Fruit fly (Drosophila melanogaster) whole organism, embryonic: ENCODE results near the gene fbl.

Experiments
- Antp ChIP-seq: fragments of 200-800 bp; sonication (Bioruptor generic); optimal IDR thresholded peaks from 3 replicates; lab custom pipeline; 2016; ENCODE audit warnings: missing biosample characterization, missing genetic modification characterization
- CG12219 ChIP-seq: fragments of 200-800 bp; sonication (Bioruptor generic); optimal IDR thresholded peaks from 3 replicates; lab custom pipeline; 2018; ENCODE audit warnings: missing biosample characterization, mild to moderate bottlenecking, missing genetic modification characterization
- CG13624 ChIP-seq: fragments of 200-800 bp; sonication (Bioruptor generic); optimal IDR thresholded peaks from 2 replicates; lab custom pipeline; 2016; ENCODE audit warnings: missing biosample characterization, missing genetic modification characterization
- CG17361 ChIP-seq: fragments of 200-800 bp; sonication (Bioruptor generic); IDR thresholded peaks from 3 replicates; pipeline ENCODE4 v1.3.6; 2022; ENCODE audit warnings: missing biosample characterization, missing genetic modification characterization
- CG18011 ChIP-seq: fragments of 200-800 bp; sonication (Bioruptor generic); optimal IDR thresholded peaks from 2 replicates; lab custom pipeline; 2017; ENCODE audit warnings: missing biosample characterization, missing genetic modification characterization, mild to moderate bottlenecking, moderate library complexity, missing genotype
- CG30431 ChIP-seq: fragments of 200-800 bp; sonication (Bioruptor generic); optimal IDR thresholded peaks from 2 replicates; lab custom pipeline; 2017; ENCODE audit warnings: missing biosample characterization, missing genetic modification characterization
- CG3407 ChIP-seq: fragments of 200-800 bp; sonication (Bioruptor generic); optimal IDR thresholded peaks from 2 replicates; lab custom pipeline; 2018; ENCODE audit warnings: missing biosample characterization, mild to moderate bottlenecking, missing genetic modification characterization
- CG4707 ChIP-seq: fragments of 200-800 bp; sonication (Bioruptor generic); optimal IDR thresholded peaks from 2 replicates; lab custom pipeline; 2018; ENCODE audit warnings: missing biosample characterization, mild to moderate bottlenecking, missing genetic modification characterization, moderate library complexity
- CG6175 ChIP-seq: fragments of 200-800 bp; sonication (Bioruptor generic); IDR thresholded peaks from 3 replicates; pipeline ENCODE4 v1.3.6; 2022; ENCODE audit warnings: missing biosample characterization, missing genetic modification characterization
- CG6791 ChIP-seq: fragments of 200-800 bp; sonication (Bioruptor generic); IDR thresholded peaks from 3 replicates; pipeline ENCODE4 v1.3.6; 2022; ENCODE audit warnings: missing biosample characterization, missing genetic modification characterization; ENCODE audit not compliant: partially characterized antibody
- CG6813 ChIP-seq: fragments of 200-800 bp; sonication (Bioruptor generic); optimal IDR thresholded peaks from 2 replicates; lab custom pipeline; 2017; ENCODE audit warnings: missing biosample characterization, missing genetic modification characterization, mild to moderate bottlenecking, moderate library complexity, missing genetic modification reagents
- CG7786 ChIP-seq: fragments of 200-800 bp; sonication (Bioruptor generic); optimal IDR thresholded peaks from 2 replicates; lab custom pipeline; 2016; ENCODE audit warnings: missing biosample characterization, missing genetic modification characterization
- CG7963 ChIP-seq: fragments of 200-800 bp; sonication (Bioruptor generic); IDR thresholded peaks from 3 replicates; pipeline ENCODE4 v1.3.6; 2022; ENCODE audit warnings: missing biosample characterization, missing genetic modification characterization; ENCODE audit not compliant: partially characterized antibody
- CG8281 ChIP-seq: fragments of 200-800 bp; sonication (Bioruptor generic); optimal IDR thresholded peaks from 2 replicates; lab custom pipeline; 2018; ENCODE audit warnings: missing biosample characterization, mild to moderate bottlenecking, missing genetic modification characterization, moderate library complexity
- CG9215 ChIP-seq: fragments of 200-800 bp; sonication (Bioruptor generic); IDR thresholded peaks from 2 replicates; pipeline ENCODE4 v1.3.6; 2022; ENCODE audit warnings: missing biosample characterization, missing genetic modification characterization
- CG9797 ChIP-seq: fragments of 200-800 bp; sonication (Bioruptor generic); optimal IDR thresholded peaks from 3 replicates; lab custom pipeline; 2018; ENCODE audit warnings: missing biosample characterization, mild to moderate bottlenecking, missing genetic modification characterization
- D ChIP-seq, 2 experiments: fragments of 200-800 bp in 1 of 2; fragments of >200 bp in 1 of 2; sonication (Bioruptor generic) in 1 of 2; optimal IDR thresholded peaks; 2 replicates in 1 of 2; 3 replicates in 1 of 2; lab custom pipeline; 2017; ENCODE audit warnings: mild to moderate bottlenecking in 1 of 2, missing biosample characterization in 1 of 2, missing genetic modification characterization in 1 of 2, missing genetic modification reagents in 1 of 2
- D19B ChIP-seq: fragments of 200-800 bp; sonication (Bioruptor generic); optimal IDR thresholded peaks from 2 replicates; lab custom pipeline; 2017; ENCODE audit warnings: missing biosample characterization, mild to moderate bottlenecking, missing genetic modification characterization
- Drgx ChIP-seq: fragments of 200-800 bp; sonication (Bioruptor generic); IDR thresholded peaks from 2 replicates; pipeline ENCODE4 v1.3.6; 2022; ENCODE audit warnings: missing biosample characterization, missing genetic modification characterization
- H15 ChIP-seq: fragments of 200-800 bp; sonication (Bioruptor generic); IDR thresholded peaks from 3 replicates; pipeline ENCODE4 v1.3.6; 2022; ENCODE audit warnings: missing biosample characterization, missing genetic modification characterization
- Hr39 ChIP-seq: fragments of >200 bp; optimal IDR thresholded peaks from 2 replicates; lab custom pipeline; 2017
- Opbp ChIP-seq: fragments of 200-800 bp; sonication (Bioruptor generic); IDR thresholded peaks from 3 replicates; pipeline ENCODE4 v1.3.6; 2022; ENCODE audit warnings: missing biosample characterization, missing genetic modification characterization; ENCODE audit not compliant: partially characterized antibody
- PHDP ChIP-seq: fragments of 200-800 bp; sonication (Bioruptor generic); optimal IDR thresholded peaks from 3 replicates; lab custom pipeline; 2018; ENCODE audit warnings: missing biosample characterization, mild to moderate bottlenecking, missing genetic modification characterization, moderate library complexity
- Poxn ChIP-seq: fragments of 200-800 bp; sonication (Bioruptor generic); IDR thresholded peaks from 2 replicates; pipeline ENCODE4 v1.3.6; 2022; ENCODE audit warnings: missing biosample characterization, missing genetic modification characterization
- Sin3A ChIP-seq: fragments of >200 bp; optimal IDR thresholded peaks from 2 replicates; lab custom pipeline; 2018
- Sox100B ChIP-seq: fragments of 200-800 bp; sonication (Bioruptor generic); optimal IDR thresholded peaks from 3 replicates; lab custom pipeline; 2018; ENCODE audit warnings: missing biosample characterization, mild to moderate bottlenecking, missing genetic modification characterization
- Trl ChIP-seq, 3 experiments: fragments of >200 bp in 2 of 3; fragments of 200-800 bp in 1 of 3; sonication (Bioruptor generic) in 1 of 3; optimal IDR thresholded peaks; 2 replicates in 1 of 3; 3 replicates in 2 of 3; lab custom pipeline; 2016 to 2017; ENCODE audit warnings: missing biosample characterization in 1 of 3, missing genetic modification characterization in 1 of 3
- ab ChIP-seq: fragments of 200-800 bp; sonication (Bioruptor generic); optimal IDR thresholded peaks from 2 replicates; lab custom pipeline; 2016; ENCODE audit warnings: missing biosample characterization, missing genetic modification characterization
- chm ChIP-seq: fragments of 200-800 bp; sonication (Bioruptor generic); IDR thresholded peaks from 2 replicates; pipeline ENCODE4 v1.3.6; 2022; ENCODE audit warnings: missing biosample characterization, missing genetic modification characterization
- cwo ChIP-seq: fragments of 200-800 bp; sonication (Bioruptor generic); optimal IDR thresholded peaks from 3 replicates; lab custom pipeline; 2017; ENCODE audit warnings: missing biosample characterization, missing genetic modification characterization, mild to moderate bottlenecking, moderate library complexity, missing genetic modification reagents
- dm ChIP-seq: fragments of 200-800 bp; sonication (Bioruptor generic); optimal IDR thresholded peaks from 3 replicates; lab custom pipeline; 2016; ENCODE audit warnings: missing biosample characterization, missing genetic modification characterization
- emc ChIP-seq: fragments of 200-800 bp; sonication (Bioruptor generic); optimal IDR thresholded peaks from 2 replicates; lab custom pipeline; 2016; ENCODE audit warnings: missing biosample characterization, missing genetic modification characterization
- eyg ChIP-seq: fragments of 200-800 bp; sonication (Bioruptor generic); optimal IDR thresholded peaks from 3 replicates; lab custom pipeline; 2016; ENCODE audit warnings: missing biosample characterization, missing genetic modification characterization
- gro ChIP-seq: fragments of 200-800 bp; sonication (Bioruptor generic); optimal IDR thresholded peaks from 2 replicates; lab custom pipeline; 2016; ENCODE audit warnings: missing biosample characterization, missing genetic modification characterization
- gsb-n ChIP-seq: fragments of 200-800 bp; sonication (Bioruptor generic); optimal IDR thresholded peaks from 3 replicates; lab custom pipeline; 2018; ENCODE audit warnings: missing biosample characterization, mild to moderate bottlenecking, missing genetic modification characterization
- hth ChIP-seq: fragments of >200 bp; optimal IDR thresholded peaks from 2 replicates; lab custom pipeline; 2017; ENCODE audit warnings: inconsistent platforms
- ken ChIP-seq: fragments of 200-800 bp; sonication (Bioruptor generic); IDR thresholded peaks from 3 replicates; pipeline ENCODE4 v1.3.6; 2022; ENCODE audit warnings: missing biosample characterization, missing genetic modification characterization
- lab ChIP-seq: fragments of 200-800 bp; sonication (Bioruptor generic); optimal IDR thresholded peaks from 3 replicates; lab custom pipeline; 2017; ENCODE audit warnings: missing biosample characterization, missing genetic modification characterization, mild to moderate bottlenecking, moderate library complexity, missing genetic modification reagents
- mam ChIP-seq: fragments of 200-800 bp; sonication (Bioruptor generic); optimal IDR thresholded peaks from 3 replicates; lab custom pipeline; 2016; ENCODE audit warnings: missing biosample characterization, missing genetic modification characterization
- onecut ChIP-seq: fragments of 200-800 bp; sonication (Bioruptor generic); IDR thresholded peaks from 2 replicates; pipeline ENCODE4 v1.3.6; 2022; ENCODE audit warnings: missing biosample characterization, missing genetic modification characterization
- otp ChIP-seq: fragments of 200-800 bp; sonication (Bioruptor generic); IDR thresholded peaks from 3 replicates; pipeline ENCODE4, ENCODE4 v1.3.6; 2022; ENCODE audit warnings: missing biosample characterization, missing genetic modification characterization
- peb ChIP-seq: fragments of 200-800 bp; sonication (Bioruptor generic); IDR thresholded peaks from 2 replicates; pipeline ENCODE4 v1.3.6; 2022; ENCODE audit warnings: missing biosample characterization, missing genetic modification characterization
- pum ChIP-seq: fragments of 200-800 bp; sonication (Bioruptor generic); optimal IDR thresholded peaks from 2 replicates; lab custom pipeline; 2016; ENCODE audit warnings: missing biosample characterization, missing genetic modification characterization
- pzg ChIP-seq: fragments of 200-800 bp; sonication (Bioruptor generic); optimal IDR thresholded peaks from 3 replicates; lab custom pipeline; 2018; ENCODE audit warnings: missing biosample characterization, mild to moderate bottlenecking, missing genetic modification characterization, moderate library complexity
- salm ChIP-seq: fragments of 200-800 bp; sonication (Bioruptor generic); optimal IDR thresholded peaks from 2 replicates; lab custom pipeline; 2018; ENCODE audit warnings: missing biosample characterization, mild to moderate bottlenecking, missing genetic modification characterization
- sens-2 ChIP-seq: fragments of 200-800 bp; sonication (Bioruptor generic); IDR thresholded peaks from 2 replicates; pipeline ENCODE4 v1.3.6; 2022; ENCODE audit warnings: missing biosample characterization, missing genetic modification characterization
- tll ChIP-seq, 2 experiments: fragments of 200-800 bp in 1 of 2; fragments of >200 bp in 1 of 2; sonication (Bioruptor generic) in 1 of 2; optimal IDR thresholded peaks; 2 replicates each; lab custom pipeline; 2017 to 2019; ENCODE audit warnings: missing biosample characterization in 2 of 2, missing genetic modification characterization in 2 of 2, mild to moderate bottlenecking in 1 of 2, moderate library complexity in 1 of 2
- trem ChIP-seq: fragments of 200-800 bp; optimal IDR thresholded peaks from 3 replicates; lab custom pipeline; 2019; ENCODE audit warnings: missing biosample characterization, mild to moderate bottlenecking, missing genetic modification characterization, moderate library complexity

Gene fbl

dm6 chr3L:20398243-20399222 is 14.3 kb downstream of the fbl start (continued):
- peak; percentile 78 for TF ChIP-seq Drgx (GFP tag; lab: Robert Waterston, UW)
- TF ChIP-seq mam (GFP tag; lab: Kevin White, UChicago), result peak; percentile 77
- TF ChIP-seq lab (GFP tag; lab: Kevin White, UChicago), result peak; percentile 88
- peak; percentile 77 for TF ChIP-seq trem (tag; lab: Kevin White, UChicago)
- no peak for TF ChIP-seq D (optimal IDR thresholded peaks at IDR 0.05; lab: Kevin White, UChicago)
- TF ChIP-seq D (GFP tag; optimal IDR thresholded peaks at IDR 0.05; lab: Kevin White, UChicago), result peak; percentile 77
- peak; percentile 54 for TF ChIP-seq CG4707 (GFP tag; lab: Kevin White, UChicago)
- TF ChIP-seq ab, result peak; percentile 62
- TF ChIP-seq pzg (GFP tag; lab: Kevin White, UChicago), result no peak
- TF ChIP-seq Opbp (GFP tag; lab: Robert Waterston, UW), result no peak
- peak; percentile 68 for TF ChIP-seq CG18011 (GFP tag; lab: Kevin White, UChicago)
- TF ChIP-seq CG7963, result no peak
- TF ChIP-seq PHDP (tag; lab: Kevin White, UChicago), result peak; percentile 90
- TF ChIP-seq cwo (GFP tag; lab: Kevin White, UChicago), result peak; percentile 81
- TF ChIP-seq pum (GFP tag; lab: Kevin White, UChicago), result peak; percentile 65
- TF ChIP-seq sens-2 (GFP tag; lab: Robert Waterston, UW), result no peak
- TF ChIP-seq CG6813 (GFP tag; lab: Kevin White, UChicago), result peak; percentile 67
- TF ChIP-seq CG6791 (GFP tag; lab: Robert Waterston, UW), result no peak
- peak; percentile 51 to 67 for TF ChIP-seq Trl (optimal IDR thresholded peaks at IDR 0.05; lab: Kevin White, UChicago)
- TF ChIP-seq Trl (GFP tag; optimal IDR thresholded peaks at IDR 0.05; lab: Kevin White, UChicago), result peak; percentile 65
- TF ChIP-seq ken, result peak; percentile 59; the same call in 2 of the 3 replicates
- TF ChIP-seq peb, result peak; percentile 51; the same call in 1 of the 2 replicates
- peak; percentile 82 for TF ChIP-seq CG3407 (GFP tag; lab: Kevin White, UChicago)
- TF ChIP-seq Sin3A (lab: Kevin White, UChicago), result no peak
- TF ChIP-seq emc (GFP tag; lab: Kevin White, UChicago), result peak; percentile 39
- TF ChIP-seq CG8281 (tag; lab: Kevin White, UChicago), result peak; percentile 70
- TF ChIP-seq onecut, result peak; percentile 68
- TF ChIP-seq tll (GFP tag; optimal IDR thresholded peaks at IDR 0.05; lab: Kevin White, UChicago), result no peak
- peak; percentile 77 for TF ChIP-seq salm (tag; lab: Kevin White, UChicago)
- TF ChIP-seq eyg, result peak; percentile 47
- TF ChIP-seq hth (lab: Kevin White, UChicago), result no peak
- TF ChIP-seq Hr39 (lab: Kevin White, UChicago), result no peak
- peak; percentile 79 for TF ChIP-seq gro (GFP tag; lab: Kevin White, UChicago)
- peak; percentile 85 for TF ChIP-seq CG12219 (GFP tag; lab: Kevin White, UChicago)
- TF ChIP-seq D19B (GFP tag; lab: Kevin White, UChicago), result peak; percentile 64
- TF ChIP-seq dm, result peak; percentile 47
- TF ChIP-seq CG9215, result peak; percentile 67
- 0 out of 3 replicates have a peak, but pooled peaks have one; percentile 27 for TF ChIP-seq otp (GFP tag; lab: Robert Waterston, UW)
- peak; percentile 58 for TF ChIP-seq Antp (GFP tag; lab: Kevin White, UChicago)
- peak; percentile 77 for TF ChIP-seq H15
- no peak for TF ChIP-seq chm
- peak; percentile 92 for TF ChIP-seq Sox100B (GFP tag; lab: Kevin White, UChicago)
- TF ChIP-seq CG17361 (GFP tag; lab: Robert Waterston, UW), result peak; percentile 93
- no peak for TF ChIP-seq CG6175 (GFP tag; lab: Robert Waterston, UW)
- peak; percentile 13 for TF ChIP-seq CG9797 (GFP tag; lab: Kevin White, UChicago)
- peak; percentile 69 for TF ChIP-seq CG30431
- TF ChIP-seq Poxn (GFP tag; lab: Robert Waterston, UW), result no peak
- TF ChIP-seq CG7786, result peak; percentile 63
- peak; percentile 75 for TF ChIP-seq CG13624
- peak; percentile 76 for TF ChIP-seq gsb-n (tag; lab: Kevin White, UChicago)
